Fruit fly (Drosophila melanogaster) whole organism, embryonic: ENCODE data around the gene mRpS7.
A peak's percentile ranks its signal among the peaks of the same experiment; 100 is the strongest.

Source experiments
- Ada2b ChIP-seq: fragments of 200-800 bp; sonication (Bioruptor generic); IDR thresholded peaks from 2 replicates; pipeline ENCODE4 v1.3.6; 2022; ENCODE audit warnings: missing biosample characterization, missing genetic modification characterization
- Atf3 ChIP-seq: fragments of 200-800 bp; sonication (Bioruptor generic); optimal IDR thresholded peaks from 3 replicates; lab custom pipeline; 2016; ENCODE audit warnings: missing biosample characterization, missing genetic modification characterization
- BtbVII ChIP-seq: fragments of 200-800 bp; sonication (Bioruptor generic); optimal IDR thresholded peaks from 3 replicates; lab custom pipeline; 2017; ENCODE audit warnings: missing biosample characterization, mild to moderate bottlenecking, missing genetic modification characterization
- Bteb2 ChIP-seq: fragments of 200-800 bp; sonication (Bioruptor generic); optimal IDR thresholded peaks from 2 replicates; lab custom pipeline; 2016; ENCODE audit warnings: missing biosample characterization, missing genetic modification characterization
- CG12155 ChIP-seq: fragments of 200-800 bp; sonication (Bioruptor generic); optimal IDR thresholded peaks from 3 replicates; lab custom pipeline; 2016; ENCODE audit warnings: missing biosample characterization, missing genetic modification characterization
- CG12299 ChIP-seq: fragments of 200-800 bp; sonication (Bioruptor generic); optimal IDR thresholded peaks from 2 replicates; lab custom pipeline; 2018; ENCODE audit warnings: missing biosample characterization, mild to moderate bottlenecking, missing genetic modification characterization
- CG12659 ChIP-seq: fragments of 200-800 bp; sonication (Bioruptor generic); optimal IDR thresholded peaks from 3 replicates; lab custom pipeline; 2017; ENCODE audit warnings: mild to moderate bottlenecking, missing biosample characterization, missing genetic modification reagents, missing genetic modification characterization
- CG13424 ChIP-seq: fragments of 200-800 bp; sonication (Bioruptor generic); optimal IDR thresholded peaks from 2 replicates; lab custom pipeline; 2019; ENCODE audit warnings: missing biosample characterization, mild to moderate bottlenecking, missing genetic modification characterization, moderate library complexity
- CG14860 ChIP-seq: fragments of 200-800 bp; sonication (Bioruptor generic); IDR thresholded peaks from 3 replicates; pipeline ENCODE4 v1.3.6; 2022; ENCODE audit warnings: missing biosample characterization, missing genetic modification characterization; ENCODE audit not compliant: partially characterized antibody
- CG15601 ChIP-seq: fragments of 200-800 bp; sonication (Bioruptor generic); optimal IDR thresholded peaks from 3 replicates; lab custom pipeline; 2019; ENCODE audit warnings: missing biosample characterization, mild to moderate bottlenecking, missing genetic modification characterization, moderate library complexity
- CG2889 ChIP-seq: fragments of 200-800 bp; sonication (Bioruptor generic); IDR thresholded peaks from 3 replicates; pipeline ENCODE4 v1.3.6; 2022; ENCODE audit warnings: missing biosample characterization, missing genetic modification characterization
- CG33557 ChIP-seq: fragments of 200-800 bp; sonication (Bioruptor generic); optimal IDR thresholded peaks from 2 replicates; lab custom pipeline; 2019; ENCODE audit warnings: missing biosample characterization, mild to moderate bottlenecking, missing genetic modification characterization, moderate library complexity
- CG3838 ChIP-seq: fragments of 200-800 bp; sonication (Bioruptor generic); optimal IDR thresholded peaks from 3 replicates; lab custom pipeline; 2016; ENCODE audit warnings: missing biosample characterization, missing genetic modification characterization
- CG4424 ChIP-seq: fragments of 200-800 bp; sonication (Bioruptor generic); optimal IDR thresholded peaks from 3 replicates; lab custom pipeline; 2016; ENCODE audit warnings: missing biosample characterization, missing genetic modification characterization
- CG6272 ChIP-seq: fragments of 200-800 bp; sonication (Bioruptor generic); IDR thresholded peaks from 2 replicates; pipeline ENCODE4 v1.3.6; 2022; ENCODE audit warnings: missing biosample characterization, missing genetic modification characterization
- CG6813 ChIP-seq: fragments of 200-800 bp; sonication (Bioruptor generic); optimal IDR thresholded peaks from 2 replicates; lab custom pipeline; 2017; ENCODE audit warnings: missing biosample characterization, missing genetic modification characterization, mild to moderate bottlenecking, moderate library complexity, missing genetic modification reagents
- CG6854 ChIP-seq: fragments of 200-800 bp; sonication (Bioruptor generic); optimal IDR thresholded peaks from 3 replicates; lab custom pipeline; 2017; ENCODE audit warnings: missing biosample characterization, mild to moderate bottlenecking, missing genetic modification characterization
- CG7556 ChIP-seq: fragments of 200-800 bp; sonication (Bioruptor generic); optimal IDR thresholded peaks from 2 replicates; lab custom pipeline; 2017; ENCODE audit warnings: missing biosample characterization, mild to moderate bottlenecking, missing genetic modification characterization
- CG7963 ChIP-seq: fragments of 200-800 bp; sonication (Bioruptor generic); IDR thresholded peaks from 3 replicates; pipeline ENCODE4 v1.3.6; 2022; ENCODE audit warnings: missing biosample characterization, missing genetic modification characterization; ENCODE audit not compliant: partially characterized antibody
- CG8359 ChIP-seq: fragments of 200-800 bp; sonication (Bioruptor generic); optimal IDR thresholded peaks from 2 replicates; lab custom pipeline; 2017; ENCODE audit warnings: missing biosample characterization, mild to moderate bottlenecking, missing genetic modification characterization, borderline replicate concordance
- CG8924 ChIP-seq: fragments of 200-800 bp; optimal IDR thresholded peaks from 3 replicates; lab custom pipeline; 2019; ENCODE audit warnings: missing biosample characterization, mild to moderate bottlenecking, missing genetic modification characterization, moderate library complexity
- CG9215 ChIP-seq: fragments of 200-800 bp; sonication (Bioruptor generic); IDR thresholded peaks from 2 replicates; pipeline ENCODE4 v1.3.6; 2022; ENCODE audit warnings: missing biosample characterization, missing genetic modification characterization
- CG9727 ChIP-seq: fragments of 200-800 bp; sonication (Bioruptor generic); optimal IDR thresholded peaks from 3 replicates; lab custom pipeline; 2017; ENCODE audit warnings: missing biosample characterization, mild to moderate bottlenecking, missing genetic modification characterization
- CG9817 ChIP-seq: fragments of 200-800 bp; sonication (Bioruptor generic); optimal IDR thresholded peaks from 2 replicates; lab custom pipeline; 2018; ENCODE audit warnings: missing biosample characterization, mild to moderate bottlenecking, missing genetic modification characterization, moderate library complexity
- CrebB ChIP-seq: fragments of 200-800 bp; sonication (Bioruptor generic); optimal IDR thresholded peaks from 3 replicates; lab custom pipeline; 2018; ENCODE audit warnings: missing biosample characterization, mild to moderate bottlenecking, missing genetic modification characterization
- Dad ChIP-seq: fragments of 200-800 bp; sonication (Bioruptor generic); optimal IDR thresholded peaks from 3 replicates; lab custom pipeline; 2016; ENCODE audit warnings: missing biosample characterization, missing genetic modification characterization
- HLH4C ChIP-seq: fragments of 200-800 bp; sonication (Bioruptor generic); IDR thresholded peaks from 3 replicates; pipeline ENCODE4 v1.3.6; 2022; ENCODE audit warnings: missing biosample characterization, missing genetic modification characterization; ENCODE audit not compliant: partially characterized antibody
- MBD-R2 ChIP-seq: fragments of 200-800 bp; sonication (Bioruptor generic); IDR thresholded peaks from 2 replicates; pipeline ENCODE4 v1.3.6; 2022; ENCODE audit warnings: missing biosample characterization, missing genetic modification characterization
- MESR4 ChIP-seq: fragments of 200-800 bp; sonication (Bioruptor generic); optimal IDR thresholded peaks from 2 replicates; lab custom pipeline; 2018; ENCODE audit warnings: missing biosample characterization, mild to moderate bottlenecking, missing genetic modification characterization, moderate library complexity
- Max ChIP-seq: fragments of 200-800 bp; sonication (Bioruptor generic); optimal IDR thresholded peaks from 2 replicates; lab custom pipeline; 2016; ENCODE audit warnings: missing biosample characterization, mild to moderate bottlenecking, missing genetic modification characterization
- PHDP ChIP-seq: fragments of 200-800 bp; sonication (Bioruptor generic); optimal IDR thresholded peaks from 3 replicates; lab custom pipeline; 2018; ENCODE audit warnings: missing biosample characterization, mild to moderate bottlenecking, missing genetic modification characterization, moderate library complexity
- Sox100B ChIP-seq: fragments of 200-800 bp; sonication (Bioruptor generic); optimal IDR thresholded peaks from 3 replicates; lab custom pipeline; 2018; ENCODE audit warnings: missing biosample characterization, mild to moderate bottlenecking, missing genetic modification characterization
- Sry-δ ChIP-seq: fragments of 200-800 bp; sonication (Bioruptor generic); optimal IDR thresholded peaks from 2 replicates; lab custom pipeline; 2016; ENCODE audit warnings: missing biosample characterization, missing genetic modification characterization
- bbx ChIP-seq: fragments of 200-800 bp; sonication (Bioruptor generic); IDR thresholded peaks from 2 replicates; pipeline ENCODE4 v1.3.6; 2022; ENCODE audit warnings: missing biosample characterization, missing genetic modification characterization; ENCODE audit not compliant: partially characterized antibody
- chif ChIP-seq, 2 experiments: fragments of 200-800 bp; sonication (Bioruptor generic); optimal IDR thresholded peaks; 3 replicates each; lab custom pipeline; 2016; ENCODE audit warnings: missing biosample characterization in 2 of 2, missing genetic modification characterization in 2 of 2
- chinmo ChIP-seq: fragments of 200-800 bp; sonication (Bioruptor generic); IDR thresholded peaks from 4 replicates; pipeline ENCODE4 v1.3.6; 2022; ENCODE audit warnings: missing biosample characterization, missing genetic modification characterization; ENCODE audit not compliant: partially characterized antibody
- fd102C ChIP-seq: fragments of 200-800 bp; sonication (Bioruptor generic); optimal IDR thresholded peaks from 2 replicates; lab custom pipeline; 2018; ENCODE audit warnings: missing biosample characterization, mild to moderate bottlenecking, missing genetic modification characterization, moderate library complexity
- gcm ChIP-seq: fragments of 200-800 bp; sonication (Bioruptor generic); optimal IDR thresholded peaks from 2 replicates; lab custom pipeline; 2019; ENCODE audit warnings: missing biosample characterization, mild to moderate bottlenecking, missing genetic modification characterization, moderate library complexity
- gsb-n ChIP-seq: fragments of 200-800 bp; sonication (Bioruptor generic); optimal IDR thresholded peaks from 3 replicates; lab custom pipeline; 2018; ENCODE audit warnings: missing biosample characterization, mild to moderate bottlenecking, missing genetic modification characterization
- hbn ChIP-seq: fragments of 200-800 bp; sonication (Bioruptor generic); IDR thresholded peaks from 2 replicates; pipeline ENCODE4 v1.3.6; 2022; ENCODE audit warnings: missing biosample characterization, missing genetic modification characterization; ENCODE audit not compliant: partially characterized antibody
- jumu ChIP-seq: fragments of 200-800 bp; sonication (Bioruptor generic); optimal IDR thresholded peaks from 3 replicates; lab custom pipeline; 2016; ENCODE audit warnings: missing biosample characterization, missing genetic modification characterization
- knrl ChIP-seq: fragments of 200-800 bp; sonication (Bioruptor generic); IDR thresholded peaks from 3 replicates; pipeline ENCODE4 v1.3.6; 2022; ENCODE audit warnings: missing biosample characterization, missing genetic modification characterization; ENCODE audit not compliant: partially characterized antibody
- mld ChIP-seq: fragments of 200-800 bp; sonication (Bioruptor generic); IDR thresholded peaks from 3 replicates; pipeline ENCODE4 v1.3.6; 2022; ENCODE audit warnings: missing biosample characterization, missing genetic modification characterization; ENCODE audit not compliant: partially characterized antibody
- nerfin-2 ChIP-seq: fragments of 200-800 bp; sonication (Bioruptor generic); IDR thresholded peaks from 2 replicates; pipeline ENCODE4 v1.3.6; 2022; ENCODE audit warnings: missing biosample characterization, missing genetic modification characterization; ENCODE audit not compliant: partially characterized antibody
- pum ChIP-seq: fragments of 200-800 bp; sonication (Bioruptor generic); optimal IDR thresholded peaks from 2 replicates; lab custom pipeline; 2016; ENCODE audit warnings: missing biosample characterization, missing genetic modification characterization
- sens-2 ChIP-seq: fragments of 200-800 bp; sonication (Bioruptor generic); IDR thresholded peaks from 2 replicates; pipeline ENCODE4 v1.3.6; 2022; ENCODE audit warnings: missing biosample characterization, missing genetic modification characterization
- sqz ChIP-seq: fragments of 200-800 bp; sonication (Bioruptor generic); optimal IDR thresholded peaks from 3 replicates; lab custom pipeline; 2018; ENCODE audit warnings: missing biosample characterization, mild to moderate bottlenecking, missing genetic modification characterization
- vnd ChIP-seq: fragments of 200-800 bp; sonication (Bioruptor generic); IDR thresholded peaks from 3 replicates; pipeline ENCODE4 v1.3.6; 2022; ENCODE audit warnings: missing biosample characterization, missing genetic modification characterization; ENCODE audit not compliant: partially characterized antibody

mRpS7 gene

DNA sequence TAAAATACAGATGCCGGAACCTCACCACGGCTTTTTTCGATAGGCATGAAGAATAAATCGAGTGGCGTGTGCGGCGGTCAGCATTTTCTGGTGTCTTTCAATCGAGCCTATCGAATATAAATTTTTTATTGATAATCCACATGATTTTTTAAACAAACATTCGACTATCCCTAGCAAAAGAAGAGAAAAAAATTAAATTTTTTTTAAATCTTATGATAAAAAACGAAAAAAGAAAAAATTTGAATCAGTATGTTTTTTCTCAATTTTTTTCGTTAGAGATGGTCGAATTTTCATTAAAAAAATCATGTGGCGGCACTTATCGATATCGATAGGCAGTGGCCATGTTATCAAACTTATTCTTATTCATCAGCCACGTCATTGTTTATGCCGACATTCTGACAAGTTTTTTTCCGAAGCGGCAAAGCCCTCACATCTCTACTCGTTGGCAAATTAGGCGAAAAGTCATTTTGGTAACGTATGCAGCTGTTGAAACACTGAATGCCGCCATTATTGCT is 40.1 kb downstream of the mRpS7 start, which contains the start of the genes SmB and KdelR (continued):
- TF ChIP-seq CG12659 (GFP tag; lab: Kevin White, UChicago) (peak; percentile 82), Sox100B (GFP tag; lab: Kevin White, UChicago) (peak; percentile 48), CrebB (tag; lab: Kevin White, UChicago) (peak; percentile 15), Ada2b (GFP tag; lab: Robert Waterston, UW) (no peak), fd102C (no peak), gsb-n (tag; lab: Kevin White, UChicago) (peak; percentile 57), CG14860 (GFP tag; lab: Robert Waterston, UW) (peak; percentile 90), CG3838 (GFP tag; lab: Kevin White, UChicago) (no peak), vnd (GFP tag; lab: Robert Waterston, UW) (peak; percentile 89; the same call in 2 of the 3 replicates), CG33557 (GFP tag; lab: Kevin White, UChicago) (peak; percentile 26), Atf3 (peak; percentile 31), CG12299 (tag; lab: Kevin White, UChicago) (no peak), Max (GFP tag; lab: Kevin White, UChicago) (peak; percentile 64), nerfin-2 (peak; percentile 95), Bteb2 (GFP tag; lab: Kevin White, UChicago) (no peak), CG12155 (GFP tag; lab: Kevin White, UChicago) (peak; percentile 52), mld (GFP tag; lab: Robert Waterston, UW) (peak; percentile 76; the same call in 2 of the 3 replicates), CG9215 (GFP tag; lab: Robert Waterston, UW) (no peak), pum (GFP tag; lab: Kevin White, UChicago) (peak; percentile 10), CG2889 (GFP tag; lab: Robert Waterston, UW) (no peak), MESR4 (GFP tag; lab: Kevin White, UChicago) (peak; percentile 92), CG9727 (peak; percentile 42), CG15601 (tag; lab: Kevin White, UChicago) (peak; percentile 53), knrl (GFP tag; lab: Robert Waterston, UW) (peak; percentile 69), CG6854 (GFP tag; lab: Kevin White, UChicago) (no peak), Dad (GFP tag; lab: Kevin White, UChicago) (peak; percentile 4), CG8924 (tag; lab: Kevin White, UChicago) (peak; percentile 69), sqz (peak; percentile 84), sens-2 (no peak), HLH4C (GFP tag; lab: Robert Waterston, UW) (peak; percentile 96), bbx (GFP tag; lab: Robert Waterston, UW) (peak; percentile 66), jumu (GFP tag; lab: Kevin White, UChicago) (peak; percentile 7), chinmo (GFP tag; lab: Robert Waterston, UW) (peak; percentile 61; the same call in 1 of the 4 replicates), CG9817 (no peak), PHDP (tag; lab: Kevin White, UChicago) (peak; percentile 22), CG7963 (GFP tag; lab: Robert Waterston, UW) (peak; percentile 76), Sry-δ (GFP tag; lab: Kevin White, UChicago) (peak; percentile 89), CG6813 (no peak), CG4424 (peak; percentile 37), hbn (peak; percentile 71), CG7556 (GFP tag; lab: Kevin White, UChicago) (peak; percentile 30), BtbVII (peak; percentile 11), CG13424 (tag; lab: Kevin White, UChicago) (peak; percentile 7), MBD-R2 (GFP tag; lab: Robert Waterston, UW) (peak; percentile 55), chif (GFP tag; optimal IDR thresholded peaks at IDR 0.05; lab: Kevin White, UChicago) (no peak), gcm (GFP tag; lab: Kevin White, UChicago) (peak; percentile 40), CG6272 (GFP tag; lab: Robert Waterston, UW) (0 out of 2 replicates have a peak, but pooled peaks have one; percentile 30), CG8359 (GFP tag; lab: Kevin White, UChicago) (no peak)
